Worm (Caenorhabditis elegans) whole organism, L4 larva: ENCODE results near the gene R09D1.14.

ENCODE experiments used
- T20F7.1 ChIP-seq: fragments of 200-800 bp; sonication (Bioruptor generic); optimal IDR thresholded peaks from 2 replicates; lab custom pipeline; 2018; ENCODE audit warnings: mild to moderate bottlenecking, missing genetic modification characterization, missing compliant biosample characterization
- Y48G9A.11 ChIP-seq: fragments of 200-800 bp; sonication (Bioruptor generic); IDR thresholded peaks from 2 replicates; pipeline ENCODE4 v1.3.6; 2022; ENCODE audit warnings: missing genetic modification reagents, missing genetic modification characterization, missing compliant biosample characterization
- attf-4 ChIP-seq: sonication (generic microtip); optimal IDR thresholded peaks from 3 replicates; lab custom pipeline; 2017; ENCODE audit warnings: missing biosample characterization, missing genetic modification characterization
- ceh-62 ChIP-seq: sonication (generic microtip); optimal IDR thresholded peaks from 2 replicates; lab custom pipeline; 2017; ENCODE audit warnings: missing biosample characterization, missing genetic modification characterization
- daf-16 ChIP-seq, 3 experiments: sonication (generic microtip); optimal IDR thresholded peaks; 2 replicates each; lab custom pipeline; 2016 to 2017; ENCODE audit warnings: missing genetic modification characterization in 3 of 3, missing genetic modification reagents in 3 of 3, mild to moderate bottlenecking in 2 of 3, missing compliant biosample characterization in 2 of 3, missing biosample characterization in 1 of 3, moderate library complexity in 1 of 3
- dmd-6 ChIP-seq: fragments of 200-800 bp; sonication (Bioruptor generic); IDR thresholded peaks from 2 replicates; pipeline ENCODE4 v1.3.6; 2022; ENCODE audit warnings: missing genetic modification reagents, missing genetic modification characterization, missing compliant biosample characterization
- dve-1 ChIP-seq: sonication (generic microtip); optimal IDR thresholded peaks from 2 replicates; lab custom pipeline; 2017; ENCODE audit warnings: antibody characterized with exemption, mild to moderate bottlenecking, missing genetic modification characterization, missing compliant biosample characterization; ENCODE audit not compliant: insufficient read depth
- egl-43 ChIP-seq: fragments of 200-800 bp; sonication (Bioruptor generic); IDR thresholded peaks from 2 replicates; pipeline ENCODE4 v1.3.6; 2022; ENCODE audit warnings: missing genetic modification reagents, missing genetic modification characterization, missing compliant biosample characterization
- jun-1 ChIP-seq: fragments of 150-350 bp; optimal IDR thresholded peaks from 2 replicates; lab custom pipeline; 2014; ENCODE audit warnings: missing biosample characterization, missing genetic modification reagents, missing genetic modification characterization
- lin-1 ChIP-seq: fragments of 200-800 bp; sonication (Bioruptor generic); IDR thresholded peaks from 2 replicates; pipeline ENCODE4 v1.3.6; 2022; ENCODE audit warnings: missing genetic modification reagents, missing genetic modification characterization, missing compliant biosample characterization
- lin-38 ChIP-seq: fragments of 200-800 bp; sonication (Bioruptor generic); IDR thresholded peaks from 2 replicates; pipeline ENCODE4 v1.3.6; 2022; ENCODE audit warnings: missing genetic modification reagents, missing genetic modification characterization, missing compliant biosample characterization
- lir-3 ChIP-seq: sonication (generic microtip); optimal IDR thresholded peaks from 2 replicates; lab custom pipeline; 2016; ENCODE audit warnings: mild to moderate bottlenecking, missing genetic modification characterization, missing compliant biosample characterization
- mes-2 ChIP-seq: sonication (generic microtip); optimal IDR thresholded peaks from 2 replicates; lab custom pipeline; 2016; ENCODE audit warnings: missing genotype, mild to moderate bottlenecking, missing genetic modification characterization, missing compliant biosample characterization; ENCODE audit not compliant: poor library complexity, severe bottlenecking
- mxl-3 ChIP-seq: fragments of 200-800 bp; sonication (Bioruptor generic); optimal IDR thresholded peaks from 2 replicates; lab custom pipeline; 2018; ENCODE audit warnings: mild to moderate bottlenecking, missing genetic modification characterization, missing compliant biosample characterization
- nhr-11 ChIP-seq: fragments of 150-350 bp; optimal IDR thresholded peaks from 2 replicates; lab custom pipeline; 2014; ENCODE audit warnings: missing biosample characterization, missing genetic modification characterization
- nhr-28 ChIP-seq: fragments of 150-350 bp; optimal IDR thresholded peaks from 2 replicates; lab custom pipeline; 2014; ENCODE audit warnings: missing biosample characterization, missing genetic modification characterization
- nhr-41 ChIP-seq: fragments of 200-800 bp; sonication (Bioruptor generic); IDR thresholded peaks from 2 replicates; pipeline ENCODE4 v1.3.6; 2022; ENCODE audit warnings: missing genetic modification reagents, missing genetic modification characterization, missing compliant biosample characterization
- nhr-77 ChIP-seq: fragments of 150-350 bp; optimal IDR thresholded peaks from 2 replicates; lab custom pipeline; 2014; ENCODE audit warnings: missing biosample characterization, missing genetic modification characterization
- pha-4 ChIP-seq, 2 experiments: fragments of 150-350 bp in 1 of 2; fragments of 200-800 bp in 1 of 2; sonication (Bioruptor generic) in 1 of 2; IDR thresholded peaks in 1 of 2; optimal IDR thresholded peaks in 1 of 2; 2 replicates each; pipeline versions ENCODE4 v1.3.6 to Lab custom; 2014 to 2022; ENCODE audit warnings: missing genetic modification characterization in 2 of 2, missing genetic modification reagents in 2 of 2, missing biosample characterization in 1 of 2, missing compliant biosample characterization in 1 of 2
- php-3 ChIP-seq: fragments of 200-800 bp; sonication (Bioruptor generic); IDR thresholded peaks from 2 replicates; pipeline ENCODE4 v1.3.6; 2022; ENCODE audit warnings: missing genetic modification reagents, missing genetic modification characterization, missing compliant biosample characterization
- pqm-1 ChIP-seq: sonication (generic microtip); optimal IDR thresholded peaks from 2 replicates; lab custom pipeline; 2017; ENCODE audit warnings: missing biosample characterization, missing genetic modification characterization
- set-16 ChIP-seq: fragments of 200-800 bp; sonication (Bioruptor generic); IDR thresholded peaks from 2 replicates; pipeline ENCODE4 v1.3.6; 2022; ENCODE audit warnings: missing genetic modification reagents, missing genetic modification characterization, missing compliant biosample characterization
- tag-97 ChIP-seq: fragments of 200-800 bp; sonication (Bioruptor generic); IDR thresholded peaks from 2 replicates; pipeline ENCODE4 v1.3.6; 2022; ENCODE audit warnings: missing genetic modification characterization, missing compliant biosample characterization
- unc-62 ChIP-seq, 3 experiments: fragments of 150-350 bp in 1 of 3; sonication (generic microtip); optimal IDR thresholded peaks in 2 of 3; peaks in 1 of 3; 1 replicate in 1 of 3; 2 replicates in 2 of 3; lab custom pipeline; 2014 to 2017; ENCODE audit warnings: missing biosample characterization in 3 of 3, missing genetic modification characterization in 3 of 3, missing genetic modification reagents in 3 of 3, missing genotype in 1 of 3
- vab-7 ChIP-seq: fragments of 200-800 bp; sonication (Bioruptor generic); IDR thresholded peaks from 2 replicates; pipeline ENCODE4 v1.3.6; 2022; ENCODE audit warnings: missing genetic modification reagents, missing genetic modification characterization, missing compliant biosample characterization
- zip-2 ChIP-seq: fragments of 150-350 bp; optimal IDR thresholded peaks from 2 replicates; lab custom pipeline; 2014; ENCODE audit warnings: missing biosample characterization, missing genetic modification characterization
- ztf-7 ChIP-seq: fragments of 150-350 bp; optimal IDR thresholded peaks from 2 replicates; lab custom pipeline; 2014; ENCODE audit warnings: missing biosample characterization, missing genetic modification characterization

R09D1.14 gene

DNA sequence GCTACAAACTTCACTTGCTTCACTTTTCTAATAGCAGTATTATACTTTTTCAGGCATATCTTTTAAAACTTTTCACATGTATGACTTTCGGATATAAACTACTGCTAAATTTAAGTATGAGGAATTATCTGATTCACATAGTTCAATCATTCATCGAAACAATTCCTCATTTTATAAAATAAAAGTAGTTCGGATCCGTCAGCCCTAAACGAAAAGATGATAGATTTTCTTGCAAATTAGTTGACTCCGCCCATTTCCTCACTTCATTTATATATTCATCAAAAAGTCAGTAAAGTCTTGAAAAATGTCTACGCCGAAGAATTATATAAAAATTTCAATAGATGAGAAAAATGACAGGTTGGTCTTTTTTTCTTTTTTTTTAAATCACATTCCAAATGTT lies 18.2 kb upstream of the R09D1.14 start, which contains the start of gene chil-27:
chil-27 (plus strand) TSS at position 301 of the 400 bp plus-strand sequence.
- TF ChIP-seq lir-3 (tag; lab: Kevin White, UChicago) (no peak), set-16 (GFP tag; lab: Robert Waterston, UW) (no peak), dmd-6 (GFP tag; lab: Robert Waterston, UW) (no peak), zip-2 (tag; lab: Kevin White, UChicago) (no peak), mes-2 (tag; lab: Kevin White, UChicago) (no peak), egl-43 (no peak), T20F7.1 (GFP tag; lab: Kevin White, UChicago) (no peak), ztf-7 (tag; lab: Kevin White, UChicago) (no peak), lin-38 (GFP tag; lab: Robert Waterston, UW) (no peak), attf-4 (tag; lab: Kevin White, UChicago) (no peak)
- TF ChIP-seq, all 104 proteins: peak for 0

DNA sequence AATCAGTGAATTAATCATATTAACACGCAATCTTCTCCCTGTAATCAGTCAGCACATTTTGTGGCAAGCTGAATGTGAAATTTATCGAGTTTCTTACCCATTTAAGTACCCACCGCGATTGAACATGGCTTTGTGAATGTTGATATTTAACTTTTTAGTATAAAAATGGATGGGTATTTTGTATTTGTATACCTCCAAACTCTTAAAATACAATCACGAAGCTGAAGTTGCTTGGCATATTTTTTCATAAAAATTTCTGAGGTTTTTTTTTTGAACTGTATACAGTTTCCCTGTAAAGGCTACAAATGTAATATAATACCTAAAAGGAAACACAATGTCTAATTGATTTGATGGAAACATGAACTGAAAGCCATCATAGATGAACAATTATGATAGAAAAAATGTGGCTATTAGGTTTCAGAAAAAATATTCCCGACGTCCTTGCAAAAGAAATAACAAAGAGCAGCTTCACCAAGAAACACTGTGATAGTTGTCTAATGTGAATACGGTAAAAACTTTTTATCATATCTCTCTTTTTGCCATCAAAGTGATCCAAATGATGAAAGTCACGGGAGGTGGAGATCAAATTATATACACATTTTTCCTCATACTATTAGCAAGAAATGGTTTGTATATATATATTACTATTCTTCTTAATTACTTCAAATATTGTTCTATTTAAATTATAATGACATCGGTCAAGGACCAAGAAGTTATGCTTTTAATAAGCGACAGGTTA lies 15.2 kb upstream of the R09D1.14 start, which contains the start of the genes chil-25 and chil-26:
chil-25 (minus strand) TSS at position 101 of the 739 bp plus-strand sequence.
chil-26 (plus strand) TSS at position 689 of the 739 bp plus-strand sequence.
- no peak for TF ChIP-seq pqm-1
- peak in 1 of 2 experiments; percentile 82 for TF ChIP-seq unc-62 (GFP tag; optimal IDR thresholded peaks at IDR 0.05 in 1 of 2; lab: Kevin White, UChicago)
- no peak for TF ChIP-seq unc-62 (tag; optimal IDR thresholded peaks at IDR 0.05; lab: Kevin White, UChicago)
- TF ChIP-seq, all 104 proteins: peak for 1

DNA sequence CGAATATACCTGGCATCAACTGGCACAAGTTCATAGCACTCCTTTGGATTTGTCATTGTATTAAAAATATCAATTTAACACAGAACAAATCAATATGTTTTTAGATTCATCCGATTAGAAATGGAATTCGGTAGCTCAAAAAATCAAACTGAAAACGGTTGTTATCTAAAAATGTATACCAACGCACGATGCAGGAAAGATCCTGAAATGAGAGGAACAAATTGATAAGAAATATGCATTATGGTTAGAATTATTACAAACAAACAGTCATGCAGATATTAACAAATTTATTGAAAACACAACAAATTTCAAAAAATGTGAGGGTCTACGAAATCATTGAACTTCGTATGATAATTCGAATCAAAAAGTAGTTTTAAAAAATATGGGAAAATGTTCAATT lies 10.7 kb upstream of the R09D1.14 start, which contains the start of gene T19H5.6:
T19H5.6 (minus strand) TSS at position 195 of the 400 bp plus-strand sequence.
- peak; percentile 40 for TF ChIP-seq nhr-28 (tag; lab: Kevin White, UChicago)
- TF ChIP-seq nhr-41, result no peak
- no peak for TF ChIP-seq daf-16 (GFP tag; optimal IDR thresholded peaks at IDR 0.05; lab: Kevin White, UChicago)
- TF ChIP-seq daf-16 (tag; optimal IDR thresholded peaks at IDR 0.05; lab: Kevin White, UChicago), result peak; percentile 72
- peak; percentile 88 for TF ChIP-seq pqm-1
- no peak for TF ChIP-seq Y48G9A.11 (GFP tag; lab: Robert Waterston, UW)

DNA sequence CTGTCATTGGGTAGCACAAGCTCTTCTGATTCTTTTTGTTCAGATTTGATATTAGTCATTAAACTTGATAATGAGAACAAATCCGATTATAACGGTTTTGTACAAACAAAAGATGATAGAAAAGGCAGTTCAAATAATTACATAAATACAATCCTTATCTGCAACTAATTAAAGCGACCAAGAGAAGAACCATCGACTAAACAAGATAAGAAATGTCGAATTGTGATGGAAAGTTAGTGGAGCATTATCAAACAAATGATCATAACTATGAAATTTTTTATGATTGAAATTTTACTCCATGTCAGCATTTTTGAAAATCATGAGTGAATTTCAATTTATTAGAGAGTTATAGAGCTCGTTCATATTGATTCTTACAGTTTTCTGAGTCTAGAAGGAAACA lies 9.1 kb upstream of the R09D1.14 start, which contains the start of gene chil-23:
chil-23 (minus strand) TSS at position 198 of the 400 bp plus-strand sequence.
- TF ChIP-seq mxl-3 (GFP tag; lab: Kevin White, UChicago) (no peak), dve-1 (tag; lab: Kevin White, UChicago) (peak; percentile 81), jun-1 (tag; lab: Kevin White, UChicago) (no peak), nhr-28 (tag; lab: Kevin White, UChicago) (peak; percentile 88), lin-1 (GFP tag; lab: Robert Waterston, UW) (0 out of 2 replicates have a peak, but pooled peaks have one; percentile 44), pha-4 (GFP tag; IDR thresholded peaks at IDR 0.05; lab: Robert Waterston, UW) (no peak), pha-4 (tag; optimal IDR thresholded peaks at IDR 0.05; lab: Kevin White, UChicago) (no peak), pqm-1 (peak; percentile 99), dmd-6 (GFP tag; lab: Robert Waterston, UW) (peak; percentile 89), daf-16 (GFP tag; optimal IDR thresholded peaks at IDR 0.05; lab: Kevin White, UChicago) (no peak), daf-16 (tag; optimal IDR thresholded peaks at IDR 0.05; lab: Kevin White, UChicago) (peak; percentile 70), nhr-77 (tag; lab: Kevin White, UChicago) (peak; percentile 87), T20F7.1 (GFP tag; lab: Kevin White, UChicago) (peak; percentile 28)

DNA sequence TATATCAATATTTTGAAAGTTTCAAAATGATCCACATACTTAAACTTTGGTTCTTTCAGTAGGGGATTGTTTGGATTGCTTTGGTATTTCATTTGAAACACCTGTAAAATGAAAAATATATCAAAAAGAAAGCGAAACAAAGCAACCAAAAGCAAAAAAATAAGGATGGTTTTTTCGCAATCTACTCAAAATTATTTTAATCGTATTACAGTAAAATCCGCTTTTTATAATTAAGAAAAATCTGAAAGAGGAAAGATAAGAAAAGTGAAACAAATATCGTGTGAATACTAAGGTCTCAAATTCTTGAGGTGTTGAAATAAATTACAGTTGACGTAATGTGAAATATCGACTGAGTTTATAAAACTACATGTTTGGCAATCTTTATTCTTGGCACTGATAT lies 6.7 kb upstream of the R09D1.14 start, which contains the start of gene chil-22:
chil-22 (minus strand) TSS at position 101 of the 400 bp plus-strand sequence.
- TF ChIP-seq tag-97 (no peak), vab-7 (no peak), mes-2 (tag; lab: Kevin White, UChicago) (no peak), jun-1 (tag; lab: Kevin White, UChicago) (no peak), nhr-11 (tag; lab: Kevin White, UChicago) (no peak), ceh-62 (tag; lab: Kevin White, UChicago) (no peak), php-3 (GFP tag; lab: Robert Waterston, UW) (no peak)
